Worm (Caenorhabditis elegans) whole organism, L1 larva: ENCODE results near the gene lips-1.

ENCODE experiments used
- C16A3.4 ChIP-seq: fragments of 150-350 bp; optimal IDR thresholded peaks from 2 replicates; lab custom pipeline; 2014; ENCODE audit warnings: missing biosample characterization, missing genetic modification characterization
- C34B4.2 ChIP-seq: sonication (generic microtip); optimal IDR thresholded peaks from 2 replicates; lab custom pipeline; 2017; ENCODE audit warnings: mild to moderate bottlenecking, missing genetic modification characterization, missing compliant biosample characterization
- F16B12.6 ChIP-seq: fragments of 150-350 bp; optimal IDR thresholded peaks from 2 replicates; lab custom pipeline; 2014; ENCODE audit warnings: missing biosample characterization, missing genetic modification characterization
- aha-1 ChIP-seq: fragments of 150-350 bp; optimal IDR thresholded peaks from 2 replicates; lab custom pipeline; 2014; ENCODE audit warnings: missing biosample characterization, missing genetic modification characterization
- alr-1 ChIP-seq: fragments of 200-800 bp; sonication (Bioruptor generic); optimal IDR thresholded peaks from 2 replicates; lab custom pipeline; 2018; ENCODE audit warnings: borderline replicate concordance, mild to moderate bottlenecking, missing genetic modification characterization, missing compliant biosample characterization
- ceh-63 ChIP-seq: fragments of 200-800 bp; sonication (Bioruptor generic); optimal IDR thresholded peaks from 2 replicates; lab custom pipeline; 2018; ENCODE audit warnings: mild to moderate bottlenecking, missing genetic modification characterization, missing compliant biosample characterization
- ceh-8 ChIP-seq: fragments of 200-800 bp; sonication (Bioruptor generic); optimal IDR thresholded peaks from 2 replicates; lab custom pipeline; 2018; ENCODE audit warnings: mild to moderate bottlenecking, missing genetic modification characterization, moderate library complexity, missing compliant biosample characterization
- dpl-1 ChIP-seq, 3 experiments: fragments of 150-350 bp in 2 of 3; sonication (generic microtip) in 1 of 3; optimal IDR thresholded peaks; 2 replicates each; lab custom pipeline; 2014 to 2017; ENCODE audit warnings: missing biosample characterization in 3 of 3, missing genetic modification characterization in 3 of 3, missing genetic modification reagents in 3 of 3
- dsc-1 ChIP-seq: sonication (generic microtip); optimal IDR thresholded peaks from 2 replicates; lab custom pipeline; 2016; ENCODE audit warnings: mild to moderate bottlenecking, missing genetic modification characterization, missing compliant biosample characterization
- efl-3 ChIP-seq: fragments of 200-800 bp; sonication (Bioruptor generic); optimal IDR thresholded peaks from 2 replicates; lab custom pipeline; 2018; ENCODE audit warnings: mild to moderate bottlenecking, missing genetic modification characterization, missing compliant biosample characterization
- egl-13 ChIP-seq: sonication (generic microtip); optimal IDR thresholded peaks from 2 replicates; lab custom pipeline; 2016; ENCODE audit warnings: missing genotype, missing genetic modification reagents, missing genetic modification characterization, missing compliant biosample characterization
- elt-2 ChIP-seq: sonication (generic microtip); optimal IDR thresholded peaks from 2 replicates; lab custom pipeline; 2016; ENCODE audit warnings: missing genetic modification characterization, mild to moderate bottlenecking, inconsistent platforms, missing compliant biosample characterization, missing genetic modification reagents
- fkh-10 ChIP-seq: sonication (generic microtip); optimal IDR thresholded peaks from 2 replicates; lab custom pipeline; 2017; ENCODE audit warnings: missing biosample characterization, missing genetic modification reagents, missing genetic modification characterization
- fkh-4 ChIP-seq: sonication (generic microtip); optimal IDR thresholded peaks from 2 replicates; lab custom pipeline; 2016; ENCODE audit warnings: missing compliant biosample characterization, missing genetic modification characterization, borderline replicate concordance
- hlh-17 ChIP-seq: fragments of 200-800 bp; sonication (Bioruptor generic); optimal IDR thresholded peaks from 2 replicates; lab custom pipeline; 2018; ENCODE audit warnings: missing genetic modification characterization, mild to moderate bottlenecking, missing compliant biosample characterization, moderate library complexity, borderline replicate concordance
- hlh-4 ChIP-seq: sonication (generic microtip); optimal IDR thresholded peaks from 2 replicates; lab custom pipeline; 2016; ENCODE audit warnings: mild to moderate bottlenecking, missing genetic modification characterization, missing compliant biosample characterization
- hpl-2 ChIP-seq: fragments of 150-350 bp; optimal IDR thresholded peaks from 2 replicates; lab custom pipeline; 2014; ENCODE audit warnings: missing biosample characterization, missing genetic modification reagents, missing genetic modification characterization
- irx-1 ChIP-seq: sonication (generic microtip); optimal IDR thresholded peaks from 2 replicates; lab custom pipeline; 2016; ENCODE audit warnings: missing genetic modification characterization, missing compliant biosample characterization
- lin-13 ChIP-seq: fragments of 150-350 bp; optimal IDR thresholded peaks from 2 replicates; lab custom pipeline; 2014; ENCODE audit warnings: missing biosample characterization, missing genetic modification reagents, missing genetic modification characterization
- lin-14 ChIP-seq: fragments of 200-800 bp; sonication (Bioruptor generic); optimal IDR thresholded peaks from 2 replicates; lab custom pipeline; 2018; ENCODE audit warnings: mild to moderate bottlenecking, missing genetic modification characterization, moderate library complexity, missing compliant biosample characterization
- lin-15B ChIP-seq: fragments of 150-350 bp; sonication (generic microtip); optimal IDR thresholded peaks from 3 replicates; lab custom pipeline; 2014; ENCODE audit warnings: missing biosample characterization, missing genetic modification characterization
- lin-39 ChIP-seq: fragments of 150-350 bp; optimal IDR thresholded peaks from 2 replicates; lab custom pipeline; 2014; ENCODE audit warnings: missing biosample characterization, missing genetic modification reagents, missing genetic modification characterization
- lir-3 ChIP-seq: sonication (generic microtip); optimal IDR thresholded peaks from 2 replicates; lab custom pipeline; 2016; ENCODE audit warnings: mild to moderate bottlenecking, missing genetic modification characterization, moderate library complexity, missing compliant biosample characterization; ENCODE audit not compliant: poor library complexity
- lsy-2 ChIP-seq, 2 experiments: fragments of 150-350 bp; optimal IDR thresholded peaks; 2 replicates each; lab custom pipeline; 2014; ENCODE audit warnings: missing biosample characterization in 2 of 2, missing genetic modification characterization in 2 of 2
- mab-9 ChIP-seq: fragments of 200-800 bp; sonication (Bioruptor generic); IDR thresholded peaks from 2 replicates; pipeline ENCODE4 v1.3.6; 2022; ENCODE audit warnings: missing genetic modification reagents, missing genetic modification characterization, missing compliant biosample characterization
- mep-1 ChIP-seq: fragments of 150-350 bp; optimal IDR thresholded peaks from 2 replicates; lab custom pipeline; 2014; ENCODE audit warnings: missing biosample characterization, missing genetic modification characterization
- nhr-11 ChIP-seq: fragments of 150-350 bp; optimal IDR thresholded peaks from 2 replicates; lab custom pipeline; 2014; ENCODE audit warnings: missing biosample characterization, missing genetic modification characterization
- nhr-12 ChIP-seq: sonication (generic microtip); optimal IDR thresholded peaks from 2 replicates; lab custom pipeline; 2017; ENCODE audit warnings: missing biosample characterization, missing genetic modification characterization
- nhr-20 ChIP-seq: sonication (generic microtip); optimal IDR thresholded peaks from 2 replicates; lab custom pipeline; 2016; ENCODE audit warnings: mild to moderate bottlenecking, missing genetic modification characterization, missing compliant biosample characterization
- nhr-28 ChIP-seq: fragments of 150-350 bp; optimal IDR thresholded peaks from 2 replicates; lab custom pipeline; 2014; ENCODE audit warnings: missing biosample characterization, missing genetic modification characterization
- nhr-47 ChIP-seq: sonication (generic microtip); optimal IDR thresholded peaks from 2 replicates; lab custom pipeline; 2016; ENCODE audit warnings: mild to moderate bottlenecking, missing genetic modification characterization, moderate library complexity, missing compliant biosample characterization
- nhr-76 ChIP-seq: sonication (generic microtip); optimal IDR thresholded peaks from 2 replicates; lab custom pipeline; 2017; ENCODE audit warnings: missing biosample characterization, missing genetic modification characterization
- nhr-77 ChIP-seq: fragments of 150-350 bp; optimal IDR thresholded peaks from 2 replicates; lab custom pipeline; 2014; ENCODE audit warnings: missing biosample characterization, missing genetic modification characterization
- nhr-84 ChIP-seq: sonication (generic microtip); optimal IDR thresholded peaks from 2 replicates; lab custom pipeline; 2017; ENCODE audit warnings: missing biosample characterization, missing genetic modification characterization
- nhr-85 ChIP-seq: sonication (generic microtip); peaks from one replicate; lab custom pipeline; 2016; ENCODE audit warnings: missing genetic modification characterization, inconsistent platforms, missing compliant biosample characterization
- nhr-90 ChIP-seq: sonication (generic microtip); optimal IDR thresholded peaks from 2 replicates; lab custom pipeline; 2016; ENCODE audit warnings: mild to moderate bottlenecking, missing genetic modification characterization, missing compliant biosample characterization; ENCODE audit not compliant: poor library complexity
- pag-3 ChIP-seq: sonication (generic microtip); optimal IDR thresholded peaks from 2 replicates; lab custom pipeline; 2017; ENCODE audit warnings: missing genetic modification characterization, mild to moderate bottlenecking, missing compliant biosample characterization, antibody characterized with exemption, borderline replicate concordance; ENCODE audit not compliant: insufficient read depth
- pqm-1 ChIP-seq: sonication (generic microtip); optimal IDR thresholded peaks from 3 replicates; lab custom pipeline; 2017; ENCODE audit warnings: missing biosample characterization, missing genetic modification characterization
- skn-1 ChIP-seq: fragments of 150-350 bp; optimal IDR thresholded peaks from 2 replicates; lab custom pipeline; 2014; ENCODE audit warnings: missing biosample characterization, missing genetic modification characterization
- snpc-4 ChIP-seq: fragments of 150-350 bp; optimal IDR thresholded peaks from 2 replicates; lab custom pipeline; 2014; ENCODE audit warnings: missing biosample characterization, missing genetic modification characterization
- snu-23 ChIP-seq: sonication (generic microtip); optimal IDR thresholded peaks from 2 replicates; lab custom pipeline; 2016; ENCODE audit warnings: missing genetic modification characterization, missing compliant biosample characterization
- sptf-1 ChIP-seq: fragments of 150-350 bp; optimal IDR thresholded peaks from 2 replicates; lab custom pipeline; 2014; ENCODE audit warnings: missing biosample characterization, missing genetic modification characterization
- swsn-7 ChIP-seq: sonication (generic microtip); optimal IDR thresholded peaks from 2 replicates; lab custom pipeline; 2016; ENCODE audit warnings: missing genetic modification characterization, missing compliant biosample characterization
- tlp-1 ChIP-seq: fragments of 150-350 bp; optimal IDR thresholded peaks from 2 replicates; lab custom pipeline; 2014; ENCODE audit warnings: missing biosample characterization, missing genetic modification characterization
- unc-30 ChIP-seq: sonication (generic microtip); optimal IDR thresholded peaks from 2 replicates; lab custom pipeline; 2017; ENCODE audit warnings: missing biosample characterization, missing genetic modification characterization
- unc-62 ChIP-seq: fragments of 150-350 bp; optimal IDR thresholded peaks from 2 replicates; lab custom pipeline; 2014; ENCODE audit warnings: missing biosample characterization, missing genetic modification reagents, missing genetic modification characterization
- unc-86 ChIP-seq: sonication (generic microtip); optimal IDR thresholded peaks from 2 replicates; lab custom pipeline; 2016; ENCODE audit warnings: missing genetic modification characterization, missing compliant biosample characterization
- vab-15 ChIP-seq: sonication (generic microtip); optimal IDR thresholded peaks from 2 replicates; lab custom pipeline; 2017; ENCODE audit warnings: missing genotype, mild to moderate bottlenecking, missing genetic modification characterization, missing compliant biosample characterization
- xbp-1 ChIP-seq: sonication (generic microtip); optimal IDR thresholded peaks from 2 replicates; lab custom pipeline; 2016; ENCODE audit warnings: missing genetic modification characterization, missing compliant biosample characterization
- zip-4 ChIP-seq: fragments of 200-800 bp; sonication (Bioruptor generic); optimal IDR thresholded peaks from 2 replicates; lab custom pipeline; 2018; ENCODE audit warnings: mild to moderate bottlenecking, missing genetic modification characterization, moderate library complexity, missing compliant biosample characterization
- ztf-11 ChIP-seq, 2 experiments: sonication (generic microtip); optimal IDR thresholded peaks; 2 replicates each; lab custom pipeline; 2016 to 2017; ENCODE audit warnings: missing genetic modification characterization in 2 of 2, missing biosample characterization in 1 of 2, missing compliant biosample characterization in 1 of 2
- ztf-4 ChIP-seq: fragments of 150-350 bp; optimal IDR thresholded peaks from 2 replicates; lab custom pipeline; 2014; ENCODE audit warnings: missing biosample characterization, missing genetic modification characterization

lips-1 gene

DNA sequence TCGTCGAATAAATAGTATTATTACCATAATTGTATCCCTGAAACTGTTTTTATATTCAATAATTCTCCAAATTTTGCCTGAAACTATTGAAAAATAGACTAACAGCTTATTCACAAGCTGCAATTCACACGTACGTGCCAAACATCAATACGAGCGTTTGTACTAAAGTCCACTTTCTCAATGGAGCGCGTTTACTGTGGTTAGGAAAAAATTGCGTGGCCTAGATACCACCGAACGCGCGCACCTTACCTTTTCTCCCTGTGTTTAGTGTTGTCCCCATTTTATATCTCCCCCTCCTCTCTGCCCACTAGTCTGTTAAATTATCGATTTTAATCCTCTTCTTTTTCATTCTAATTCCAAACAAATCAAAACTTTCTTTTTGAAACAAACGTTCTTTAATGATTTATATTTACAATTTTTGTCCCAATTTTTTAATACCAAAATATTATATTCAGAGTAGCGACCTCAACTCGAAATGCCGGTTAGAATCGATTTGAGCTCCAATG lies 38.2 kb upstream of the lips-1 start, which contains the start of the genes T18D3.9 and T18D3.1 (continued):
- TF ChIP-seq pqm-1 (tag; lab: Kevin White, UChicago) (no peak), pag-3 (no peak), mep-1 (peak; percentile 58), efl-3 (no peak), alr-1 (tag; lab: Kevin White, UChicago) (no peak), lin-13 (GFP tag; lab: Kevin White, UChicago) (peak; percentile 35), aha-1 (tag; lab: Kevin White, UChicago) (no peak), irx-1 (no peak), snpc-4 (tag; lab: Kevin White, UChicago) (no peak), ztf-4 (tag; lab: Kevin White, UChicago) (no peak), nhr-11 (tag; lab: Kevin White, UChicago) (no peak), elt-2 (tag; lab: Kevin White, UChicago) (no peak), nhr-84 (tag; lab: Kevin White, UChicago) (no peak), snu-23 (GFP tag; lab: Kevin White, UChicago) (peak; percentile 49), ceh-63 (GFP tag; lab: Kevin White, UChicago) (no peak), lin-15B (tag; lab: Kevin White, UChicago) (no peak), nhr-20 (tag; lab: Kevin White, UChicago) (peak; percentile 51), nhr-90 (tag; lab: Kevin White, UChicago) (peak; percentile 36), swsn-7 (tag; lab: Kevin White, UChicago) (peak; percentile 14), skn-1 (tag; lab: Kevin White, UChicago) (peak; percentile 27), hlh-4 (tag; lab: Kevin White, UChicago) (no peak), hpl-2 (GFP tag; lab: Kevin White, UChicago) (no peak), nhr-77 (tag; lab: Kevin White, UChicago) (no peak), dpl-1 (GFP tag; optimal IDR thresholded peaks at IDR 0.05; lab: Kevin White, UChicago) (peak in 2 of 3 experiments; percentile 28 to 34), lin-14 (GFP tag; lab: Kevin White, UChicago) (peak; percentile 79), C16A3.4 (tag; lab: Kevin White, UChicago) (peak; percentile 56), unc-62 (GFP tag; lab: Kevin White, UChicago) (no peak), tlp-1 (tag; lab: Kevin White, UChicago) (no peak), ceh-8 (GFP tag; lab: Kevin White, UChicago) (no peak), sptf-1 (tag; lab: Kevin White, UChicago) (no peak), mab-9 (no peak), hlh-17 (GFP tag; lab: Kevin White, UChicago) (no peak), ztf-11 (tag; optimal IDR thresholded peaks at IDR 0.05; lab: Kevin White, UChicago) (no peak), nhr-12 (tag; lab: Kevin White, UChicago) (no peak), egl-13 (tag; lab: Kevin White, UChicago) (no peak), F16B12.6 (tag; lab: Kevin White, UChicago) (no peak), zip-4 (GFP tag; lab: Kevin White, UChicago) (no peak), unc-30 (tag; lab: Kevin White, UChicago) (no peak), fkh-10 (GFP tag; lab: Kevin White, UChicago) (no peak), nhr-28 (tag; lab: Kevin White, UChicago) (no peak), dsc-1 (peak; percentile 10)
- TF ChIP-seq, all 84 proteins: peak for 24

DNA sequence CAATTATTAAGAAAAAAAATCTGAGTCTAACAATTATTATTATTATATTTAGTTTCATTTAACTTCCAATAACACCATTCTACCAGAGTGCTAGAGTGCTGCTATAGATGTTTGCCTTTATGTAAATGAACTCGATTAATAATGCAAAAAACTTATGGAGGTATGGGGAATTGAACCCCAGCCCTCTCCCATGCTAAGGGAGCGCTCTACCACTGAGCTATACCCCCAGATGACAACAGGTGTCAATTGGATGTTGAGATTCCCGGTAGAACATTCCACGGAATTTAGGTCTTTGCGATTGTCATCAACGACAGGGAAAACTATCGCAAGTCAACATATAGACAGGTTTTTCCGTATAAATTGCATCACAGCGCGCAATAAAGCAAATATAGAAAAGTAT lies 34.5 kb upstream of the lips-1 start:
- TF ChIP-seq lin-39 (tag; lab: Kevin White, UChicago) (peak; percentile 9), unc-86 (tag; lab: Kevin White, UChicago) (no peak), nhr-76 (tag; lab: Kevin White, UChicago) (no peak), nhr-85 (tag; lab: Kevin White, UChicago) (peak; percentile 75), nhr-47 (tag; lab: Kevin White, UChicago) (peak; percentile 58), lir-3 (peak; percentile 27), pag-3 (no peak), vab-15 (tag; lab: Kevin White, UChicago) (no peak), C34B4.2 (tag; lab: Kevin White, UChicago) (no peak), irx-1 (peak; percentile 20), fkh-4 (tag; lab: Kevin White, UChicago) (no peak), lsy-2 (tag; optimal IDR thresholded peaks at IDR 0.05; lab: Kevin White, UChicago) (peak in 1 of 2 experiments; percentile 38), zip-4 (GFP tag; lab: Kevin White, UChicago) (no peak), xbp-1 (peak; percentile 10), mab-9 (no peak), nhr-90 (tag; lab: Kevin White, UChicago) (peak; percentile 74)
